Worm (Caenorhabditis elegans): ENCODE measurements around the gene R09F10.3.

DNA sequence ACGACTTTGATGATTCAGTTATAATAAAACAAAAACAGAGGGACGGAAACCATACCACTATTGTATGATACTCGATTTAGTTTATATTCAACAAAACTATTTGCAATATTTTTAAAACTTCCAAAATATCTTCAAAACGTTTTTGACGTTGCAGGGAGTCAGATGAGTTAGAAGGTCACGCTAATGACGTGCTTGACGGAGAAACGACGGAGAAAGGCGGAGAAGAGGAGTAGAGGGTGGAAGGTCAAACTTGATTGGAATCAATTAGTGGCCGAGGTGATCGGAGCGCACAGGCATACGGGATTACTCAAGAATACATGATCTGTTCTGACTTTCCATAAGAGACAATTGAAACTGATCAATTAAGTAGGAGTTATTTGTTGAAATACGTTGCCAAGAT is 8.4 kb downstream of the R09F10.3 start:
- no peak for TF ChIP-seq B0261.1 (tag; optimal IDR thresholded peaks at IDR 0.05)
- no peak for TF ChIP-seq egl-44 (GFP tag; IDR thresholded peaks at IDR 0.05)
- TF ChIP-seq B0019.2 (GFP tag; conservative IDR thresholded peaks at IDR 0.05), result no peak
- no peak for TF ChIP-seq C06A6.2 (GFP tag; conservative IDR thresholded peaks at IDR 0.05)
